Worm (Caenorhabditis elegans) whole organism, L1 larva: Measurements from ENCODE around the gene T23B5.6.

ENCODE experiments used
- C34B4.2 ChIP-seq: sonication (generic microtip); optimal IDR thresholded peaks from 2 replicates; lab custom pipeline; 2017; ENCODE audit warnings: mild to moderate bottlenecking, missing genetic modification characterization, missing compliant biosample characterization
- aha-1 ChIP-seq: fragments of 150-350 bp; optimal IDR thresholded peaks from 2 replicates; lab custom pipeline; 2014; ENCODE audit warnings: missing biosample characterization, missing genetic modification characterization
- blmp-1 ChIP-seq: fragments of 150-350 bp; optimal IDR thresholded peaks from 2 replicates; lab custom pipeline; 2014; ENCODE audit warnings: missing biosample characterization, missing genetic modification characterization
- ceh-63 ChIP-seq: fragments of 200-800 bp; sonication (Bioruptor generic); optimal IDR thresholded peaks from 2 replicates; lab custom pipeline; 2018; ENCODE audit warnings: mild to moderate bottlenecking, missing genetic modification characterization, missing compliant biosample characterization
- ceh-82 ChIP-seq, 3 experiments: fragments of 150-350 bp in 1 of 3; sonication (generic microtip) in 2 of 3; optimal IDR thresholded peaks; 2 replicates each; lab custom pipeline; 2014 to 2017; ENCODE audit warnings: missing biosample characterization in 3 of 3, missing genetic modification characterization in 3 of 3
- ceh-90 ChIP-seq: sonication (generic microtip); optimal IDR thresholded peaks from 2 replicates; lab custom pipeline; 2016; ENCODE audit warnings: missing genetic modification characterization, missing compliant biosample characterization
- ces-1 ChIP-seq: fragments of 150-350 bp; optimal IDR thresholded peaks from 2 replicates; lab custom pipeline; 2014; ENCODE audit warnings: missing biosample characterization, missing genetic modification reagents, missing genetic modification characterization
- dpl-1 ChIP-seq, 3 experiments: fragments of 150-350 bp in 2 of 3; sonication (generic microtip) in 1 of 3; optimal IDR thresholded peaks; 2 replicates each; lab custom pipeline; 2014 to 2017; ENCODE audit warnings: missing biosample characterization in 3 of 3, missing genetic modification characterization in 3 of 3, missing genetic modification reagents in 3 of 3
- dsc-1 ChIP-seq: sonication (generic microtip); optimal IDR thresholded peaks from 2 replicates; lab custom pipeline; 2016; ENCODE audit warnings: mild to moderate bottlenecking, missing genetic modification characterization, missing compliant biosample characterization
- efl-1 ChIP-seq, 4 experiments: fragments of 150-350 bp; optimal IDR thresholded peaks in 3 of 4; peaks in 1 of 4; 1 replicate in 1 of 4; 2 replicates in 3 of 4; lab custom pipeline; 2014; ENCODE audit warnings: missing biosample characterization in 2 of 4, missing genetic modification characterization in 2 of 4, missing genetic modification reagents in 2 of 4
- egl-13 ChIP-seq: sonication (generic microtip); optimal IDR thresholded peaks from 2 replicates; lab custom pipeline; 2016; ENCODE audit warnings: missing genotype, missing genetic modification reagents, missing genetic modification characterization, missing compliant biosample characterization
- egl-27 ChIP-seq, 2 experiments: fragments of 150-350 bp in 1 of 2; sonication (generic microtip); optimal IDR thresholded peaks; 3 replicates each; lab custom pipeline; 2017 to 2018; ENCODE audit warnings: missing biosample characterization in 2 of 2, missing genetic modification characterization in 2 of 2, missing genetic modification reagents in 2 of 2
- elt-2 ChIP-seq: sonication (generic microtip); optimal IDR thresholded peaks from 2 replicates; lab custom pipeline; 2016; ENCODE audit warnings: missing genetic modification characterization, mild to moderate bottlenecking, inconsistent platforms, missing compliant biosample characterization, missing genetic modification reagents
- elt-3 ChIP-seq, 6 experiments: fragments of 150-350 bp in 1 of 6; sonication (generic microtip); optimal IDR thresholded peaks; 2 replicates each; lab custom pipeline; 2017 to 2018; ENCODE audit warnings: missing biosample characterization in 6 of 6, missing genetic modification characterization in 6 of 6, inconsistent platforms in 1 of 6
- fkh-4 ChIP-seq: sonication (generic microtip); optimal IDR thresholded peaks from 2 replicates; lab custom pipeline; 2016; ENCODE audit warnings: missing compliant biosample characterization, missing genetic modification characterization, borderline replicate concordance
- fkh-8 ChIP-seq: sonication (generic microtip); optimal IDR thresholded peaks from 2 replicates; lab custom pipeline; 2016; ENCODE audit warnings: mild to moderate bottlenecking, missing genetic modification characterization, missing compliant biosample characterization
- irx-1 ChIP-seq: sonication (generic microtip); optimal IDR thresholded peaks from 2 replicates; lab custom pipeline; 2016; ENCODE audit warnings: missing genetic modification characterization, missing compliant biosample characterization
- lin-14 ChIP-seq: fragments of 200-800 bp; sonication (Bioruptor generic); optimal IDR thresholded peaks from 2 replicates; lab custom pipeline; 2018; ENCODE audit warnings: mild to moderate bottlenecking, missing genetic modification characterization, moderate library complexity, missing compliant biosample characterization
- lin-35 ChIP-seq, 2 experiments: fragments of 150-350 bp; optimal IDR thresholded peaks; 2 replicates each; lab custom pipeline; 2014; ENCODE audit warnings: missing biosample characterization in 2 of 2, missing genetic modification characterization in 2 of 2, missing genetic modification reagents in 2 of 2
- lin-39 ChIP-seq: fragments of 150-350 bp; optimal IDR thresholded peaks from 2 replicates; lab custom pipeline; 2014; ENCODE audit warnings: missing biosample characterization, missing genetic modification reagents, missing genetic modification characterization
- mab-9 ChIP-seq: fragments of 200-800 bp; sonication (Bioruptor generic); IDR thresholded peaks from 2 replicates; pipeline ENCODE4 v1.3.6; 2022; ENCODE audit warnings: missing genetic modification reagents, missing genetic modification characterization, missing compliant biosample characterization
- nhr-237 ChIP-seq: fragments of 150-350 bp; optimal IDR thresholded peaks from 2 replicates; lab custom pipeline; 2014; ENCODE audit warnings: missing biosample characterization, missing genetic modification characterization
- nhr-28 ChIP-seq: fragments of 150-350 bp; optimal IDR thresholded peaks from 2 replicates; lab custom pipeline; 2014; ENCODE audit warnings: missing biosample characterization, missing genetic modification characterization
- nhr-47 ChIP-seq: sonication (generic microtip); optimal IDR thresholded peaks from 2 replicates; lab custom pipeline; 2016; ENCODE audit warnings: mild to moderate bottlenecking, missing genetic modification characterization, moderate library complexity, missing compliant biosample characterization
- nhr-71 ChIP-seq: sonication (generic microtip); optimal IDR thresholded peaks from 2 replicates; lab custom pipeline; 2016; ENCODE audit warnings: mild to moderate bottlenecking, missing genetic modification characterization, moderate library complexity, missing compliant biosample characterization
- nhr-77 ChIP-seq: fragments of 150-350 bp; optimal IDR thresholded peaks from 2 replicates; lab custom pipeline; 2014; ENCODE audit warnings: missing biosample characterization, missing genetic modification characterization
- nhr-84 ChIP-seq: sonication (generic microtip); optimal IDR thresholded peaks from 2 replicates; lab custom pipeline; 2017; ENCODE audit warnings: missing biosample characterization, missing genetic modification characterization
- nhr-90 ChIP-seq: sonication (generic microtip); optimal IDR thresholded peaks from 2 replicates; lab custom pipeline; 2016; ENCODE audit warnings: mild to moderate bottlenecking, missing genetic modification characterization, missing compliant biosample characterization; ENCODE audit not compliant: poor library complexity
- pqm-1 ChIP-seq: sonication (generic microtip); optimal IDR thresholded peaks from 3 replicates; lab custom pipeline; 2017; ENCODE audit warnings: missing biosample characterization, missing genetic modification characterization
- snpc-4 ChIP-seq: fragments of 150-350 bp; optimal IDR thresholded peaks from 2 replicates; lab custom pipeline; 2014; ENCODE audit warnings: missing biosample characterization, missing genetic modification characterization
- sptf-1 ChIP-seq: fragments of 150-350 bp; optimal IDR thresholded peaks from 2 replicates; lab custom pipeline; 2014; ENCODE audit warnings: missing biosample characterization, missing genetic modification characterization
- tlp-1 ChIP-seq: fragments of 150-350 bp; optimal IDR thresholded peaks from 2 replicates; lab custom pipeline; 2014; ENCODE audit warnings: missing biosample characterization, missing genetic modification characterization
- unc-86 ChIP-seq: sonication (generic microtip); optimal IDR thresholded peaks from 2 replicates; lab custom pipeline; 2016; ENCODE audit warnings: missing genetic modification characterization, missing compliant biosample characterization
- unc-98 ChIP-seq: fragments of 200-800 bp; sonication (Bioruptor generic); IDR thresholded peaks from 2 replicates; pipeline ENCODE4 v1.3.6; 2022; ENCODE audit warnings: missing genetic modification characterization, missing compliant biosample characterization
- xbp-1 ChIP-seq: sonication (generic microtip); optimal IDR thresholded peaks from 2 replicates; lab custom pipeline; 2016; ENCODE audit warnings: missing genetic modification characterization, missing compliant biosample characterization
- zag-1 ChIP-seq: fragments of 150-350 bp; optimal IDR thresholded peaks from 2 replicates; lab custom pipeline; 2014; ENCODE audit warnings: missing biosample characterization, missing genetic modification characterization
- zip-4 ChIP-seq: fragments of 200-800 bp; sonication (Bioruptor generic); optimal IDR thresholded peaks from 2 replicates; lab custom pipeline; 2018; ENCODE audit warnings: mild to moderate bottlenecking, missing genetic modification characterization, moderate library complexity, missing compliant biosample characterization
- ztf-11 ChIP-seq, 2 experiments: sonication (generic microtip); optimal IDR thresholded peaks; 2 replicates each; lab custom pipeline; 2016 to 2017; ENCODE audit warnings: missing genetic modification characterization in 2 of 2, missing biosample characterization in 1 of 2, missing compliant biosample characterization in 1 of 2
- ztf-4 ChIP-seq: fragments of 150-350 bp; optimal IDR thresholded peaks from 2 replicates; lab custom pipeline; 2014; ENCODE audit warnings: missing biosample characterization, missing genetic modification characterization

The T23B5.6 gene

ce11 chrIV:12700204-12700603, 23.2 kb upstream of the T23B5.6 start:
- peak; percentile 28 for TF ChIP-seq elt-2
- TF ChIP-seq nhr-84 (tag; lab: Kevin White, UChicago): no peak

DNA sequence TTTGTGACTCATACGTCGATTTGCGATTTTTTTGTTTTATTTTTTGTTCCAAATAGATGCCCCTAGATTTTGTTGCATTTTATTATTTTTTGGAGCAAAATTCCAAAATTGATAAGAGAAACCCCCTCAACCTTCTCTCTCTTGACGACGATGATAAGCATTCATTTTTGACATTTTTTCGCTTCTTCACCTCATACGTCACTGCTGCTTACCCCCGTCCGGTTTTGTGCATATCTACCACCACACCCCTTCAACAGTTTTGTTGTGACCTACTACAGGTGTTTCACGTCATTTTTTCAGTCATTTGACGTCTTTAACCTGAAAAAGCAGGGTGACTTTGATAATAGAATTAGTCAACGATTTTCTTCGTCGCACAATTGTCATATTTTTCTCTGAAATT, 21.8 kb upstream of the T23B5.6 start:
- TF ChIP-seq zag-1 (tag; lab: Kevin White, UChicago) (no peak), elt-2 (peak; percentile 67), nhr-71 (tag; lab: Kevin White, UChicago) (peak; percentile 2)
- TF ChIP-seq, all 84 proteins: peak for 2

DNA sequence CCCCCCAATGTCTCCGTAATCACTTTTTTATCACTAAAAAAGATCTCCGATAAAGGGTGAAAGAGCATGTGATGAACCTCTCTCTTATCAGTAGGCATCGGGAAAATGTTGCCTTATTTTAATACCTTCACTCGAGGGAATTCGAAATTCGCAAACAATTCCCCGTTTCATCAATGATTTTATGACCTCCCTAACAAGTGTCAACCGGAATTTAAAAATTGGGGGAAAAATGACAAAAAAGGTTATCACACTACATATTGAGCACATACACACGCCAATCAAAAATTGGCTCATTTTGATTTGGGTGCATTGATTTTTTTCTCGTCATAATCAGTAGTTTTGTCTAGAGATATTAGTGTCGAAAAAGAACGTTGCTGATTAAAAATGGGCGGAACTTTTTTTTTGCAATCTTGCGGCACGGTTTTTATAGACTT, 12.7 kb upstream of the T23B5.6 start:
- no peak for TF ChIP-seq ces-1 (GFP tag; lab: Kevin White, UChicago)
- TF ChIP-seq irx-1 (tag; lab: Kevin White, UChicago): no peak
- TF ChIP-seq nhr-237 (tag; lab: Kevin White, UChicago): no peak
- TF ChIP-seq lin-14 (GFP tag; lab: Kevin White, UChicago): peak; percentile 2
- TF ChIP-seq tlp-1 (tag; lab: Kevin White, UChicago): peak; percentile 47
- TF ChIP-seq aha-1 (tag; lab: Kevin White, UChicago): no peak
- TF ChIP-seq efl-1 (optimal IDR thresholded peaks at IDR 0.05; lab: Kevin White, UChicago): no peak
- TF ChIP-seq efl-1 (GFP tag; optimal IDR thresholded peaks at IDR 0.05 in 1 of 2; lab: Kevin White, UChicago): peak in 1 of 2 experiments; percentile 83
- TF ChIP-seq dpl-1 (GFP tag; optimal IDR thresholded peaks at IDR 0.05; lab: Kevin White, UChicago): peak in 1 of 3 experiments; percentile 21
- TF ChIP-seq lin-35 (GFP tag; optimal IDR thresholded peaks at IDR 0.05; lab: Kevin White, UChicago): peak in 1 of 2 experiments; percentile 60
- TF ChIP-seq pqm-1 (tag; lab: Kevin White, UChicago): peak; percentile 75
- no peak for TF ChIP-seq xbp-1 (tag; lab: Kevin White, UChicago)
- TF ChIP-seq elt-2: peak; percentile 98
- no peak for TF ChIP-seq mab-9
- peak; percentile 33 for TF ChIP-seq nhr-90

DNA sequence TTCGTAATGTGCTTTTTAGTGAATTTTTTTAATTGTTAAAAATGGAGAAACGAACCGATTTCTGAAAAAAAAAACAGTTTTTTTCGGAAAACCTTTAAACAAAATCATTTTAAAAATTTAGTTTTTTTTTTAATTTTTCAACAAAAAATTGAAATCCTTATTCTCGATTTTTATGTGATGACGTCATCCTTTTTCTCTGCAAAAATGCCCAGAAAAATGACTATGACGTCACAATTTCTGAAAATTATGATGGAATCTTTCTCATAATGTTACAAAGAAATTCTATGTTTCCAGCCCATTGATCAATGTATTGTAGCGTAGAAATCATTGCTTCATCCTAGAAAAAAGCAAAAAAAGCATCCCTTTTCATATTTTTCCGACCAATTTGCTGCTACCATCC, 12.3 kb upstream of the T23B5.6 start:
- TF ChIP-seq efl-1 (optimal IDR thresholded peaks at IDR 0.05; lab: Kevin White, UChicago): no peak
- no peak for TF ChIP-seq efl-1 (GFP tag; optimal IDR thresholded peaks at IDR 0.05 in 1 of 2; lab: Kevin White, UChicago)
- no peak for TF ChIP-seq ceh-82 (tag; optimal IDR thresholded peaks at IDR 0.05; lab: Kevin White, UChicago)
- TF ChIP-seq fkh-8 (tag; lab: Kevin White, UChicago): no peak
- TF ChIP-seq, all 84 proteins: peak for 0

- TF ChIP-seq elt-2 (peak; percentile 18), egl-13 (tag; lab: Kevin White, UChicago) (no peak)
Observed at ce11 chrIV:12688370-12688769, 11.3 kb upstream of the T23B5.6 start, which contains the start of gene T23B5.3. Gene T23B5.3 (plus strand): TSS chrIV:12688670.

DNA sequence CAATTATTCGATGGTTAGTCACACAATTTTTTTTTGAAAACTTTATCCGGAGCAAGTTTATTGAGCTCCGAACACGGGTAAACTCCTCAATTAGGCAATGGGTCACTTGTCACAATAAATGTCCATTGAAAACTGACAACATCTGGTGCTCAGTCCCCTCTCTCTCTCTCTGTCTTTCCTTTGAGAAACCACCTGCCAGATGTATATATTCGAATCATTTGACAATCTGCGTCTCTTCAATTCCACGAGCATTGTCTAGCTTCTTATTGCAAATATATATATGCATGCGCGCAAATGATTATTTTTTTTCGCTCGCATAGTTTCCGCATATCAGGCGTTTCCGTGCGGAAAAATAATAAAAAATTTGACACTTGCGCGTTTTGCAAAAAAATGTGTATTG, 8.8 kb upstream of the T23B5.6 start:
- TF ChIP-seq unc-86 (tag; lab: Kevin White, UChicago) (no peak), dsc-1 (tag; lab: Kevin White, UChicago) (peak; percentile 4)

ce11 chrIV:12684826-12685594, 8.0 kb upstream of the T23B5.6 start:
- TF ChIP-seq snpc-4 (no peak), sptf-1 (no peak), blmp-1 (tag; lab: Kevin White, UChicago) (peak; percentile 91), lin-14 (GFP tag; lab: Kevin White, UChicago) (no peak), elt-3 (tag; optimal IDR thresholded peaks at IDR 0.05; lab: Kevin White, UChicago) (peak in 1 of 6 experiments; percentile 3), ceh-90 (tag; lab: Kevin White, UChicago) (no peak), unc-98 (GFP tag; lab: Robert Waterston, UW) (no peak), lin-35 (GFP tag; optimal IDR thresholded peaks at IDR 0.05; lab: Kevin White, UChicago) (no peak), nhr-77 (tag; lab: Kevin White, UChicago) (no peak), egl-27 (tag; optimal IDR thresholded peaks at IDR 0.05; lab: Kevin White, UChicago) (no peak), nhr-28 (tag; lab: Kevin White, UChicago) (no peak), nhr-47 (tag; lab: Kevin White, UChicago) (no peak), C34B4.2 (tag; lab: Kevin White, UChicago) (no peak), ceh-63 (no peak), ztf-4 (tag; lab: Kevin White, UChicago) (no peak), ztf-11 (tag; optimal IDR thresholded peaks at IDR 0.05; lab: Kevin White, UChicago) (no peak), lin-39 (tag; lab: Kevin White, UChicago) (no peak), fkh-4 (tag; lab: Kevin White, UChicago) (no peak), zip-4 (GFP tag; lab: Kevin White, UChicago) (no peak)
